Fruit fly (Drosophila melanogaster): ENCODE measurements around the gene Cpr65Ea.

Cpr65Ea gene

dm6 chr3L:7077258-7077657 lies 9.2 kb downstream of the Cpr65Ea start, which contains the start of gene CG8641:
Gene CG8641, minus strand, starts transcription at chr3L:7077462.
- no peak for TF ChIP-seq Pif1A (GFP tag; optimal IDR thresholded peaks at IDR 0.05)
- no peak for TF ChIP-seq D1 (tag; optimal IDR thresholded peaks at IDR 0.05)
- TF ChIP-seq CG17806 (tag; optimal IDR thresholded peaks at IDR 0.05), result no peak
- no peak for TF ChIP-seq EcR (GFP tag; optimal IDR thresholded peaks at IDR 0.05)
- TF ChIP-seq CG8159 (tag; optimal IDR thresholded peaks at IDR 0.05), result no peak
- no peak for TF ChIP-seq gl (tag; optimal IDR thresholded peaks at IDR 0.05)

- TF ChIP-seq gl (tag; optimal IDR thresholded peaks at IDR 0.05) (no peak), D1 (tag; optimal IDR thresholded peaks at IDR 0.05) (no peak), fd96Ca (GFP tag; IDR thresholded peaks at IDR 0.05) (no peak), CG4496 (GFP tag; IDR thresholded peaks at IDR 0.05) (no peak), CG17806 (tag; optimal IDR thresholded peaks at IDR 0.05) (no peak), CG8301 (tag; optimal IDR thresholded peaks at IDR 0.05) (no peak), CG13204 (GFP tag; optimal IDR thresholded peaks at IDR 0.05) (no peak), CG32121 (GFP tag; IDR thresholded peaks at IDR 0.05) (no peak), CG12605 (GFP tag; IDR thresholded peaks at IDR 0.05) (no peak), Snoo (tag; optimal IDR thresholded peaks at IDR 0.05) (no peak), Pif1B (GFP tag; optimal IDR thresholded peaks at IDR 0.05) (no peak), CG10348 (GFP tag; IDR thresholded peaks at IDR 0.05) (no peak), CG14655 (GFP tag; optimal IDR thresholded peaks at IDR 0.05) (no peak), CG15710 (tag; optimal IDR thresholded peaks at IDR 0.05) (no peak), Pif1A (GFP tag; optimal IDR thresholded peaks at IDR 0.05) (no peak), EcR (GFP tag; optimal IDR thresholded peaks at IDR 0.05) (no peak), Ets98B (GFP tag; IDR thresholded peaks at IDR 0.05) (no peak), CG8159 (tag; optimal IDR thresholded peaks at IDR 0.05) (no peak)
Measured at dm6 chr3L:7075147-7075546, 11.3 kb downstream of the Cpr65Ea start, which contains the start of gene CG34030. Gene CG34030, minus strand, starts transcription at chr3L:7075247.

dm6 chr3L:7069099-7069498 lies 17.3 kb downstream of the Cpr65Ea start, which contains the start of gene CG32391:
Gene CG32391, minus strand, starts transcription at chr3L:7069199.
- TF ChIP-seq EcR (GFP tag; optimal IDR thresholded peaks at IDR 0.05) (no peak), CG10348 (GFP tag; IDR thresholded peaks at IDR 0.05) (no peak), D1 (tag; optimal IDR thresholded peaks at IDR 0.05) (no peak), Ets98B (GFP tag; IDR thresholded peaks at IDR 0.05) (no peak), Pif1B (GFP tag; optimal IDR thresholded peaks at IDR 0.05) (no peak), CG15710 (tag; optimal IDR thresholded peaks at IDR 0.05) (no peak), CG12605 (GFP tag; IDR thresholded peaks at IDR 0.05) (no peak), rn (GFP tag; IDR thresholded peaks at IDR 0.05) (no peak), CG8159 (tag; optimal IDR thresholded peaks at IDR 0.05) (no peak), CG34367 (tag; optimal IDR thresholded peaks at IDR 0.05) (no peak), CG14655 (GFP tag; optimal IDR thresholded peaks at IDR 0.05) (no peak), CG9948 (tag; optimal IDR thresholded peaks at IDR 0.05) (no peak)

- TF ChIP-seq CG9948 (tag; optimal IDR thresholded peaks at IDR 0.05) (no peak), Pif1B (GFP tag; optimal IDR thresholded peaks at IDR 0.05) (no peak), rn (GFP tag; IDR thresholded peaks at IDR 0.05) (no peak), Pif1A (GFP tag; optimal IDR thresholded peaks at IDR 0.05) (no peak), CG14655 (GFP tag; optimal IDR thresholded peaks at IDR 0.05) (no peak)
Measured at dm6 chr3L:7066014-7066413, 20.4 kb downstream of the Cpr65Ea start, which contains the start of gene CG14823. Gene CG14823, plus strand, starts transcription at chr3L:7066314.

- no peak for TF ChIP-seq CG15710 (tag; optimal IDR thresholded peaks at IDR 0.05)
Measured at dm6 chr3L:7058401-7058999, 27.9 kb downstream of the Cpr65Ea start.

dm6 chr3L:7037843-7038242 lies 48.6 kb downstream of the Cpr65Ea start:
- TF ChIP-seq CG12605 (GFP tag; IDR thresholded peaks at IDR 0.05), result no peak
- no peak for TF ChIP-seq CG17806 (tag; optimal IDR thresholded peaks at IDR 0.05)
- TF ChIP-seq CG15710 (tag; optimal IDR thresholded peaks at IDR 0.05), result no peak
- no peak for TF ChIP-seq CG9948 (tag; optimal IDR thresholded peaks at IDR 0.05)
- no peak for TF ChIP-seq CG10348 (GFP tag; IDR thresholded peaks at IDR 0.05)
- no peak for TF ChIP-seq Pif1A (GFP tag; optimal IDR thresholded peaks at IDR 0.05)

Data from whole organism, pupa.